Worm (Caenorhabditis elegans): ENCODE results near the gene F21A3.2.

- TF ChIP-seq cog-1 (tag; optimal IDR thresholded peaks at IDR 0.05) (no peak), tab-1 (GFP tag; IDR thresholded peaks at IDR 0.05) (no peak), med-1 (GFP tag; optimal IDR thresholded peaks at IDR 0.05; ENCODE audit: insufficient read depth) (no peak), flt-1 (GFP tag; IDR thresholded peaks at IDR 0.05) (no peak), klf-2 (GFP tag; conservative IDR thresholded peaks at IDR 0.05) (no peak), ztf-29 (GFP tag; IDR thresholded peaks at IDR 0.05) (no peak), T22C8.4 (GFP tag; IDR thresholded peaks at IDR 0.05) (no peak), ref-1 (GFP tag; conservative IDR thresholded peaks at IDR 0.05) (no peak), ztf-23 (GFP tag; IDR thresholded peaks at IDR 0.05) (no peak)
These were observed 33.6 kb upstream of the F21A3.2 start, which contains the start of gene acs-2 for ce11 chrV:15567344-15567804.
